Worm (Caenorhabditis elegans) whole organism, L1 larva: Measurements from ENCODE around the gene unc-3.
A peak's percentile ranks its signal among the peaks of the same experiment; 100 is the strongest.

Experiments used
- Y116A8C.19 ChIP-seq: sonication (generic microtip); optimal IDR thresholded peaks from 2 replicates; lab custom pipeline; 2016; ENCODE audit warnings: missing compliant biosample characterization, missing genetic modification characterization, borderline replicate concordance
- aly-2 ChIP-seq: fragments of 150-350 bp; optimal IDR thresholded peaks from 2 replicates; lab custom pipeline; 2014; ENCODE audit warnings: missing biosample characterization, missing genetic modification characterization
- ceh-63 ChIP-seq: fragments of 200-800 bp; sonication (Bioruptor generic); optimal IDR thresholded peaks from 2 replicates; lab custom pipeline; 2018; ENCODE audit warnings: mild to moderate bottlenecking, missing genetic modification characterization, missing compliant biosample characterization
- ceh-88 ChIP-seq: fragments of 200-800 bp; sonication (Bioruptor generic); IDR thresholded peaks from 2 replicates; pipeline ENCODE4 v1.3.6; 2022; ENCODE audit warnings: missing genetic modification characterization, missing compliant biosample characterization
- dpl-1 ChIP-seq, 3 experiments: fragments of 150-350 bp in 2 of 3; sonication (generic microtip) in 1 of 3; optimal IDR thresholded peaks; 2 replicates each; lab custom pipeline; 2014 to 2017; ENCODE audit warnings: missing biosample characterization in 3 of 3, missing genetic modification characterization in 3 of 3, missing genetic modification reagents in 3 of 3
- efl-1 ChIP-seq, 4 experiments: fragments of 150-350 bp; optimal IDR thresholded peaks in 3 of 4; peaks in 1 of 4; 1 replicate in 1 of 4; 2 replicates in 3 of 4; lab custom pipeline; 2014; ENCODE audit warnings: missing biosample characterization in 2 of 4, missing genetic modification characterization in 2 of 4, missing genetic modification reagents in 2 of 4
- egl-27 ChIP-seq, 2 experiments: fragments of 150-350 bp in 1 of 2; sonication (generic microtip); optimal IDR thresholded peaks; 3 replicates each; lab custom pipeline; 2017 to 2018; ENCODE audit warnings: missing biosample characterization in 2 of 2, missing genetic modification characterization in 2 of 2, missing genetic modification reagents in 2 of 2
- elt-2 ChIP-seq: sonication (generic microtip); optimal IDR thresholded peaks from 2 replicates; lab custom pipeline; 2016; ENCODE audit warnings: missing genetic modification characterization, mild to moderate bottlenecking, inconsistent platforms, missing compliant biosample characterization, missing genetic modification reagents
- elt-3 ChIP-seq, 6 experiments: fragments of 150-350 bp in 1 of 6; sonication (generic microtip); optimal IDR thresholded peaks; 2 replicates each; lab custom pipeline; 2017 to 2018; ENCODE audit warnings: missing biosample characterization in 6 of 6, missing genetic modification characterization in 6 of 6, inconsistent platforms in 1 of 6
- fkh-10 ChIP-seq: sonication (generic microtip); optimal IDR thresholded peaks from 2 replicates; lab custom pipeline; 2017; ENCODE audit warnings: missing biosample characterization, missing genetic modification reagents, missing genetic modification characterization
- fkh-8 ChIP-seq: sonication (generic microtip); optimal IDR thresholded peaks from 2 replicates; lab custom pipeline; 2016; ENCODE audit warnings: mild to moderate bottlenecking, missing genetic modification characterization, missing compliant biosample characterization
- fos-1 ChIP-seq: fragments of 150-350 bp; optimal IDR thresholded peaks from 2 replicates; lab custom pipeline; 2014; ENCODE audit warnings: missing biosample characterization, missing genetic modification characterization
- grh-1 ChIP-seq: fragments of 200-800 bp; sonication (Bioruptor generic); IDR thresholded peaks from 2 replicates; pipeline ENCODE4 v1.3.6; 2022; ENCODE audit warnings: missing genetic modification reagents, missing genetic modification characterization, missing compliant biosample characterization
- hlh-17 ChIP-seq: fragments of 200-800 bp; sonication (Bioruptor generic); optimal IDR thresholded peaks from 2 replicates; lab custom pipeline; 2018; ENCODE audit warnings: missing genetic modification characterization, mild to moderate bottlenecking, missing compliant biosample characterization, moderate library complexity, borderline replicate concordance
- hlh-4 ChIP-seq: sonication (generic microtip); optimal IDR thresholded peaks from 2 replicates; lab custom pipeline; 2016; ENCODE audit warnings: mild to moderate bottlenecking, missing genetic modification characterization, missing compliant biosample characterization
- lin-13 ChIP-seq: fragments of 150-350 bp; optimal IDR thresholded peaks from 2 replicates; lab custom pipeline; 2014; ENCODE audit warnings: missing biosample characterization, missing genetic modification reagents, missing genetic modification characterization
- lin-35 ChIP-seq, 2 experiments: fragments of 150-350 bp; optimal IDR thresholded peaks; 2 replicates each; lab custom pipeline; 2014; ENCODE audit warnings: missing biosample characterization in 2 of 2, missing genetic modification characterization in 2 of 2, missing genetic modification reagents in 2 of 2
- lin-39 ChIP-seq: fragments of 150-350 bp; optimal IDR thresholded peaks from 2 replicates; lab custom pipeline; 2014; ENCODE audit warnings: missing biosample characterization, missing genetic modification reagents, missing genetic modification characterization
- lsy-2 ChIP-seq, 2 experiments: fragments of 150-350 bp; optimal IDR thresholded peaks; 2 replicates each; lab custom pipeline; 2014; ENCODE audit warnings: missing biosample characterization in 2 of 2, missing genetic modification characterization in 2 of 2
- mep-1 ChIP-seq: fragments of 150-350 bp; optimal IDR thresholded peaks from 2 replicates; lab custom pipeline; 2014; ENCODE audit warnings: missing biosample characterization, missing genetic modification characterization
- nhr-19 ChIP-seq: fragments of 200-800 bp; sonication (Bioruptor generic); conservative IDR thresholded peaks from 2 replicates; pipeline ENCODE4 v1.3.6; 2022; ENCODE audit warnings: missing genetic modification characterization, missing compliant biosample characterization
- nhr-71 ChIP-seq: sonication (generic microtip); optimal IDR thresholded peaks from 2 replicates; lab custom pipeline; 2016; ENCODE audit warnings: mild to moderate bottlenecking, missing genetic modification characterization, moderate library complexity, missing compliant biosample characterization
- nhr-77 ChIP-seq: fragments of 150-350 bp; optimal IDR thresholded peaks from 2 replicates; lab custom pipeline; 2014; ENCODE audit warnings: missing biosample characterization, missing genetic modification characterization
- nhr-85 ChIP-seq: sonication (generic microtip); peaks from one replicate; lab custom pipeline; 2016; ENCODE audit warnings: missing genetic modification characterization, inconsistent platforms, missing compliant biosample characterization
- pax-3 ChIP-seq: fragments of 200-800 bp; sonication (Bioruptor generic); optimal IDR thresholded peaks from 2 replicates; lab custom pipeline; 2018; ENCODE audit warnings: mild to moderate bottlenecking, missing genetic modification characterization, moderate library complexity, missing compliant biosample characterization
- rnt-1 ChIP-seq: sonication (generic microtip); optimal IDR thresholded peaks from 2 replicates; lab custom pipeline; 2016; ENCODE audit warnings: mild to moderate bottlenecking, missing genetic modification characterization, moderate library complexity, missing compliant biosample characterization
- snpc-4 ChIP-seq: fragments of 150-350 bp; optimal IDR thresholded peaks from 2 replicates; lab custom pipeline; 2014; ENCODE audit warnings: missing biosample characterization, missing genetic modification characterization
- snu-23 ChIP-seq: sonication (generic microtip); optimal IDR thresholded peaks from 2 replicates; lab custom pipeline; 2016; ENCODE audit warnings: missing genetic modification characterization, missing compliant biosample characterization
- sox-4 ChIP-seq: sonication (generic microtip); optimal IDR thresholded peaks from 2 replicates; lab custom pipeline; 2016; ENCODE audit warnings: missing genetic modification characterization, missing compliant biosample characterization
- sptf-1 ChIP-seq: fragments of 150-350 bp; optimal IDR thresholded peaks from 2 replicates; lab custom pipeline; 2014; ENCODE audit warnings: missing biosample characterization, missing genetic modification characterization
- tbx-2 ChIP-seq: sonication (generic microtip); optimal IDR thresholded peaks from 2 replicates; lab custom pipeline; 2016; ENCODE audit warnings: missing genetic modification characterization, missing compliant biosample characterization
- tlp-1 ChIP-seq: fragments of 150-350 bp; optimal IDR thresholded peaks from 2 replicates; lab custom pipeline; 2014; ENCODE audit warnings: missing biosample characterization, missing genetic modification characterization
- unc-130 ChIP-seq: fragments of 150-350 bp; optimal IDR thresholded peaks from 2 replicates; lab custom pipeline; 2017; ENCODE audit warnings: missing biosample characterization, missing genetic modification characterization, inconsistent platforms
- unc-30 ChIP-seq: sonication (generic microtip); optimal IDR thresholded peaks from 2 replicates; lab custom pipeline; 2017; ENCODE audit warnings: missing biosample characterization, missing genetic modification characterization
- unc-62 ChIP-seq: fragments of 150-350 bp; optimal IDR thresholded peaks from 2 replicates; lab custom pipeline; 2014; ENCODE audit warnings: missing biosample characterization, missing genetic modification reagents, missing genetic modification characterization
- zag-1 ChIP-seq: fragments of 150-350 bp; optimal IDR thresholded peaks from 2 replicates; lab custom pipeline; 2014; ENCODE audit warnings: missing biosample characterization, missing genetic modification characterization
- zip-4 ChIP-seq: fragments of 200-800 bp; sonication (Bioruptor generic); optimal IDR thresholded peaks from 2 replicates; lab custom pipeline; 2018; ENCODE audit warnings: mild to moderate bottlenecking, missing genetic modification characterization, moderate library complexity, missing compliant biosample characterization
- ztf-11 ChIP-seq, 2 experiments: sonication (generic microtip); optimal IDR thresholded peaks; 2 replicates each; lab custom pipeline; 2016 to 2017; ENCODE audit warnings: missing genetic modification characterization in 2 of 2, missing biosample characterization in 1 of 2, missing compliant biosample characterization in 1 of 2

Gene unc-3

DNA sequence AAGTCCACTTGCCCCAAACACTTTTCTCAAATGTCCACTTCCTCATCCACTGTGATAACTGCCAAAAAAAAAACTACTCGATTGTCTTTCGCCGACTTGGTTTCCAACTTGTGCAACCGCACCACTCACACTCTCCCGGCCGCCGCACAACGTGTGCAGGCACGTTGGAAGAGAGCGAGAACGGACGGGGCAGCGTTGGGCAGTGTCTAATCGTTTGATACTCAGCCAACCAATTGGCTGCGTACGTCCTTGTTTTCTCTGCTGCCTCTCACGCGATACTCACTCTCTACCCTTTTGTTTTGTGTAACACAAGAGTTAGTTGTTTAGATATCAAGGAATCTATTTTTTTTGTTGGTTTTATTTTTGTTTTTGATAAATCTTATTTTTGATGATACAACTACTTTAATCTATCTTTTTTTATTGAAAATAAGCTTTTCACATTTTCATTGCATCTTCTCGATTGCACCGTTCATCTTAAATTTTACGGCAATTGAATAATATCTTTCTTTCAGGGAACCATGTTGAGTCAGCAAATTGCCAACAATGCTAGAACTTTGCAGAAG lies 19.7 kb upstream of the unc-3 start, which contains the start of gene sucl-1 (continued):
- TF ChIP-seq Y116A8C.19: no peak
- peak; percentile 47; the same call in 1 of the 2 replicates for TF ChIP-seq ceh-88 (GFP tag; lab: Robert Waterston, UW)
- TF ChIP-seq ztf-11 (tag; optimal IDR thresholded peaks at IDR 0.05; lab: Kevin White, UChicago): no peak
- peak; percentile 75 for TF ChIP-seq tbx-2 (tag; lab: Kevin White, UChicago)
- TF ChIP-seq egl-27 (tag; optimal IDR thresholded peaks at IDR 0.05; lab: Kevin White, UChicago): peak in 1 of 2 experiments; percentile 55
- TF ChIP-seq pax-3: peak; percentile 24
- TF ChIP-seq fkh-10 (GFP tag; lab: Kevin White, UChicago): peak; percentile 46
- no peak for TF ChIP-seq grh-1
- TF ChIP-seq tlp-1 (tag; lab: Kevin White, UChicago): no peak
- peak; percentile 81 for TF ChIP-seq nhr-19
- TF ChIP-seq rnt-1 (tag; lab: Kevin White, UChicago): peak; percentile 81
- TF ChIP-seq elt-3 (tag; optimal IDR thresholded peaks at IDR 0.05; lab: Kevin White, UChicago): peak in 4 of 6 experiments; percentile 27 to 48 (median 41)
- peak; percentile 66 to 74 for TF ChIP-seq lin-35 (GFP tag; optimal IDR thresholded peaks at IDR 0.05; lab: Kevin White, UChicago)
- TF ChIP-seq unc-30: no peak
- TF ChIP-seq hlh-4 (tag; lab: Kevin White, UChicago): no peak
- peak; percentile 35 to 54 (median 43) for TF ChIP-seq dpl-1 (GFP tag; optimal IDR thresholded peaks at IDR 0.05; lab: Kevin White, UChicago)
- peak; percentile 39 for TF ChIP-seq unc-130 (tag; lab: Kevin White, UChicago)
- TF ChIP-seq zip-4 (GFP tag; lab: Kevin White, UChicago): no peak
- no peak for TF ChIP-seq hlh-17
- TF ChIP-seq sox-4: no peak
- TF ChIP-seq lin-39: no peak
- TF ChIP-seq nhr-77: peak; percentile 89
- peak; percentile 55 to 81 for TF ChIP-seq lsy-2 (tag; optimal IDR thresholded peaks at IDR 0.05; lab: Kevin White, UChicago)
- TF ChIP-seq aly-2 (tag; lab: Kevin White, UChicago): peak; percentile 5
- TF ChIP-seq lin-13: peak; percentile 43
- no peak for TF ChIP-seq sptf-1 (tag; lab: Kevin White, UChicago)
- no peak for TF ChIP-seq ceh-63 (GFP tag; lab: Kevin White, UChicago)
- peak; percentile 90 for TF ChIP-seq nhr-71 (tag; lab: Kevin White, UChicago)
- peak; percentile 90 for TF ChIP-seq snu-23 (GFP tag; lab: Kevin White, UChicago)
- peak; percentile 67 for TF ChIP-seq fos-1 (tag; lab: Kevin White, UChicago)
- TF ChIP-seq nhr-85 (tag; lab: Kevin White, UChicago): peak; percentile 87

DNA sequence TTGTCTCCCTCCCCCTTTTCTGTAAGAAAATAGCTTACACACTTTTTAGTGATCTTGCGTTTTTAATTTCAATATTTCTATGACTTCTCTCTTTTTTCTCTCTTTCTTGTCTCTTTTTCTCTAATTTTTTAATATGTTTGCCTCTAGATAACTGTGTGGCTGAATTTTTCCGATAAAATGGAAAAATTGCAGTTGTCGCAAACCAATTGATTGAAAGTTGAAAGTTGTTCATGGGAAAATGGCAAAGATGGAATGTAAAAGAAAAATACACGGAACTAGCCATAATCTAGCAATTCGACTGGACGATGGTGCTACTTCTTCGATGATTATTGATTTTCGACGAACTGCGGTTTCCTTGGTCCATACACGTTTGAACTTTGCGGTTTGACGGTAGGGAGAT lies 17.5 kb upstream of the unc-3 start:
- TF ChIP-seq fkh-8 (no peak), zip-4 (GFP tag; lab: Kevin White, UChicago) (no peak), snpc-4 (tag; lab: Kevin White, UChicago) (no peak), nhr-85 (tag; lab: Kevin White, UChicago) (no peak), unc-62 (GFP tag; lab: Kevin White, UChicago) (no peak), fkh-10 (GFP tag; lab: Kevin White, UChicago) (no peak), elt-2 (peak; percentile 8)

DNA sequence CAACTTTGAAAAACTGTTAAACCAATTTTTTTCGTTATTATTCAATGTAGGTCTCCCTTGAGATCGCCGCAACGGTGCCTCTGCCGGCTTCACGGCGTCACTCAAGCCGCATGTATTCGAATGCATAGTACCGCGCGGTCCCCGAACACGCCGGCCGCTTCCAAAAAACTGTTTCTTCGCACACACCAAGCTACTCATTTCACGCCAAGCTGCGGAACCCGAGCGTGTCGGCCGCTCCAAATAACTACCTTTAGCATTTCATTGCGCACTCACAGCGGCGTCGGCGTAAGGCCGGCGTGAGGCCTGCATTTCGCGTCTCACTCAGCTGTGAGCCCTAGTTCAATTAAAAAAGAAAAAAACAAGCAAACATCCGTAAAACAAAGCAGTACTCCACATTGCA lies 16.7 kb upstream of the unc-3 start:
- no peak for TF ChIP-seq efl-1 (optimal IDR thresholded peaks at IDR 0.05; lab: Kevin White, UChicago)
- peak in 1 of 2 experiments; percentile 31 for TF ChIP-seq efl-1 (GFP tag; optimal IDR thresholded peaks at IDR 0.05 in 1 of 2; lab: Kevin White, UChicago)
- TF ChIP-seq mep-1 (tag; lab: Kevin White, UChicago): no peak
- no peak for TF ChIP-seq zag-1 (tag; lab: Kevin White, UChicago)
- TF ChIP-seq fkh-8: no peak
